Fruit fly (Drosophila melanogaster) whole organism, embryonic: ENCODE data around the gene siz.

Experiments used
- Atf6 ChIP-seq: fragments of 200-800 bp; sonication (Bioruptor generic); IDR thresholded peaks from 2 replicates; pipeline ENCODE4 v1.3.6; 2022; ENCODE audit warnings: missing biosample characterization, missing genetic modification characterization
- CG10321 ChIP-seq: fragments of 200-800 bp; sonication (Bioruptor generic); IDR thresholded peaks from 2 replicates; pipeline ENCODE4 v1.3.6; 2022; ENCODE audit warnings: missing biosample characterization, missing genetic modification characterization
- CG14667 ChIP-seq: fragments of 200-800 bp; sonication (Bioruptor generic); IDR thresholded peaks from 2 replicates; pipeline ENCODE4 v1.3.6; 2022; ENCODE audit warnings: missing biosample characterization, missing genetic modification characterization
- CG15696 ChIP-seq: fragments of 200-800 bp; sonication (Bioruptor generic); optimal IDR thresholded peaks from 2 replicates; lab custom pipeline; 2019; ENCODE audit warnings: missing biosample characterization, mild to moderate bottlenecking, missing genetic modification characterization, moderate library complexity
- CG16779 ChIP-seq: fragments of 200-800 bp; sonication (Bioruptor generic); IDR thresholded peaks from 2 replicates; pipeline ENCODE4 v1.3.6; 2022; ENCODE audit warnings: missing biosample characterization, missing genetic modification characterization
- CG17328 ChIP-seq: fragments of 200-800 bp; sonication (Bioruptor generic); IDR thresholded peaks from 2 replicates; pipeline ENCODE4 v1.3.6; 2022; ENCODE audit warnings: missing biosample characterization, missing genetic modification characterization
- CG1792 ChIP-seq: fragments of 200-800 bp; sonication (Bioruptor generic); optimal IDR thresholded peaks from 2 replicates; lab custom pipeline; 2016; ENCODE audit warnings: missing biosample characterization, missing genetic modification characterization
- CG18262 ChIP-seq: fragments of 200-800 bp; optimal IDR thresholded peaks from 3 replicates; lab custom pipeline; 2019; ENCODE audit warnings: missing biosample characterization, mild to moderate bottlenecking, missing genetic modification characterization, moderate library complexity
- CG18764 ChIP-seq: fragments of 200-800 bp; sonication (Bioruptor generic); optimal IDR thresholded peaks from 3 replicates; lab custom pipeline; 2016; ENCODE audit warnings: missing biosample characterization, missing genetic modification characterization
- CG2678 ChIP-seq: fragments of 200-800 bp; sonication (Bioruptor generic); optimal IDR thresholded peaks from 3 replicates; lab custom pipeline; 2019; ENCODE audit warnings: missing biosample characterization, mild to moderate bottlenecking, missing genetic modification characterization, moderate library complexity
- CG3281 ChIP-seq: fragments of 200-800 bp; sonication (Bioruptor generic); optimal IDR thresholded peaks from 3 replicates; lab custom pipeline; 2017; ENCODE audit warnings: missing biosample characterization, mild to moderate bottlenecking, missing genetic modification characterization
- CG3407 ChIP-seq: fragments of 200-800 bp; sonication (Bioruptor generic); optimal IDR thresholded peaks from 2 replicates; lab custom pipeline; 2018; ENCODE audit warnings: missing biosample characterization, mild to moderate bottlenecking, missing genetic modification characterization
- CG4282 ChIP-seq: fragments of 200-800 bp; sonication (Bioruptor generic); optimal IDR thresholded peaks from 2 replicates; lab custom pipeline; 2016; ENCODE audit warnings: missing biosample characterization, missing genetic modification characterization
- CG4404 ChIP-seq: fragments of 200-800 bp; sonication (Bioruptor generic); IDR thresholded peaks from 2 replicates; pipeline ENCODE4 v1.3.6; 2022; ENCODE audit warnings: missing biosample characterization, missing genetic modification characterization
- CG4730 ChIP-seq: fragments of 200-800 bp; sonication (Bioruptor generic); IDR thresholded peaks from 2 replicates; pipeline ENCODE4 v1.3.6; 2022; ENCODE audit warnings: missing biosample characterization, missing genetic modification characterization
- CG5953 ChIP-seq: fragments of 200-800 bp; sonication (Bioruptor generic); IDR thresholded peaks from 2 replicates; pipeline ENCODE4 v1.3.6; 2022; ENCODE audit warnings: missing biosample characterization, missing genetic modification characterization
- CG7839 ChIP-seq: fragments of 200-800 bp; sonication (Bioruptor generic); optimal IDR thresholded peaks from 3 replicates; lab custom pipeline; 2018; ENCODE audit warnings: missing biosample characterization, mild to moderate bottlenecking, missing genetic modification characterization, moderate library complexity
- CG8359 ChIP-seq: fragments of 200-800 bp; sonication (Bioruptor generic); optimal IDR thresholded peaks from 2 replicates; lab custom pipeline; 2017; ENCODE audit warnings: missing biosample characterization, mild to moderate bottlenecking, missing genetic modification characterization, borderline replicate concordance
- CoRest ChIP-seq: fragments of 200-800 bp; sonication (Bioruptor generic); optimal IDR thresholded peaks from 3 replicates; lab custom pipeline; 2018; ENCODE audit warnings: missing biosample characterization, mild to moderate bottlenecking, missing genetic modification characterization, moderate library complexity
- HLH54F ChIP-seq: fragments of 200-800 bp; sonication (Bioruptor generic); optimal IDR thresholded peaks from 3 replicates; lab custom pipeline; 2016; ENCODE audit warnings: missing biosample characterization, missing genetic modification characterization
- Lhr ChIP-seq: fragments of 200-800 bp; sonication (Bioruptor generic); optimal IDR thresholded peaks from 3 replicates; lab custom pipeline; 2017; ENCODE audit warnings: mild to moderate bottlenecking, missing biosample characterization, missing genetic modification reagents, missing genetic modification characterization
- Mes4 ChIP-seq: fragments of 200-800 bp; sonication (Bioruptor generic); optimal IDR thresholded peaks from 2 replicates; lab custom pipeline; 2016; ENCODE audit warnings: missing biosample characterization, missing genetic modification characterization
- Myb ChIP-seq: fragments of 200-800 bp; sonication (Bioruptor generic); optimal IDR thresholded peaks from 2 replicates; lab custom pipeline; 2016; ENCODE audit warnings: missing biosample characterization, missing genetic modification characterization
- NC2β ChIP-seq: fragments of 200-800 bp; sonication (Bioruptor generic); optimal IDR thresholded peaks from 2 replicates; lab custom pipeline; 2016; ENCODE audit warnings: missing biosample characterization, missing genetic modification characterization
- Ptx1 ChIP-seq: fragments of 200-800 bp; sonication (Bioruptor generic); IDR thresholded peaks from 2 replicates; pipeline ENCODE4 v1.3.6; 2022; ENCODE audit warnings: missing biosample characterization, missing genetic modification characterization
- Spps ChIP-seq: fragments of 200-800 bp; sonication (Bioruptor generic); optimal IDR thresholded peaks from 2 replicates; lab custom pipeline; 2018; ENCODE audit warnings: missing biosample characterization, mild to moderate bottlenecking, missing genetic modification characterization
- Vsx1 ChIP-seq: fragments of 200-800 bp; sonication (Bioruptor generic); optimal IDR thresholded peaks from 2 replicates; lab custom pipeline; 2017; ENCODE audit warnings: missing biosample characterization, mild to moderate bottlenecking, missing genetic modification characterization, missing genetic modification reagents
- bcd ChIP-seq: fragments of 200-800 bp; sonication (Bioruptor generic); optimal IDR thresholded peaks from 2 replicates; lab custom pipeline; 2017; ENCODE audit warnings: missing biosample characterization, mild to moderate bottlenecking, missing genetic modification characterization
- cas ChIP-seq: fragments of 200-800 bp; sonication (Bioruptor generic); IDR thresholded peaks from 2 replicates; pipeline ENCODE4 v1.3.6; 2022; ENCODE audit warnings: missing biosample characterization, missing genetic modification characterization
- chif ChIP-seq, 2 experiments: fragments of 200-800 bp; sonication (Bioruptor generic); optimal IDR thresholded peaks; 3 replicates each; lab custom pipeline; 2016; ENCODE audit warnings: missing biosample characterization in 2 of 2, missing genetic modification characterization in 2 of 2
- crol ChIP-seq: fragments of 200-800 bp; sonication (Bioruptor generic); IDR thresholded peaks from 2 replicates; pipeline ENCODE4 v1.3.6; 2022; ENCODE audit warnings: missing biosample characterization, missing genetic modification characterization
- disco-r ChIP-seq: fragments of 200-800 bp; sonication (Bioruptor generic); optimal IDR thresholded peaks from 2 replicates; lab custom pipeline; 2016; ENCODE audit warnings: missing biosample characterization, missing genetic modification characterization
- emc ChIP-seq: fragments of 200-800 bp; sonication (Bioruptor generic); optimal IDR thresholded peaks from 2 replicates; lab custom pipeline; 2016; ENCODE audit warnings: missing biosample characterization, missing genetic modification characterization
- eve ChIP-seq, 2 experiments: fragments of >200 bp; optimal IDR thresholded peaks; 2 replicates each; lab custom pipeline; 2017; ENCODE audit warnings: missing biosample characterization in 2 of 2, missing genetic modification characterization in 2 of 2
- eyg ChIP-seq: fragments of 200-800 bp; sonication (Bioruptor generic); optimal IDR thresholded peaks from 3 replicates; lab custom pipeline; 2016; ENCODE audit warnings: missing biosample characterization, missing genetic modification characterization
- gsb ChIP-seq: fragments of 200-800 bp; sonication (Bioruptor generic); IDR thresholded peaks from 2 replicates; pipeline ENCODE4 v1.3.6; 2022; ENCODE audit warnings: missing biosample characterization, missing genetic modification characterization
- ham ChIP-seq: fragments of 200-800 bp; sonication (Bioruptor generic); IDR thresholded peaks from 2 replicates; pipeline ENCODE4 v1.3.6; 2022; ENCODE audit warnings: missing biosample characterization, missing genetic modification characterization
- lbe ChIP-seq: fragments of 200-800 bp; sonication (Bioruptor generic); optimal IDR thresholded peaks from 2 replicates; lab custom pipeline; 2016; ENCODE audit warnings: missing biosample characterization, mild to moderate bottlenecking, missing genetic modification characterization
- odd ChIP-seq: fragments of 200-800 bp; sonication (Bioruptor generic); optimal IDR thresholded peaks from 2 replicates; lab custom pipeline; 2017; ENCODE audit warnings: missing biosample characterization, mild to moderate bottlenecking, missing genetic modification characterization
- org-1 ChIP-seq: fragments of 200-800 bp; sonication (Bioruptor generic); optimal IDR thresholded peaks from 2 replicates; lab custom pipeline; 2017; ENCODE audit warnings: missing biosample characterization, missing genetic modification characterization
- pita ChIP-seq: fragments of 200-800 bp; sonication (Bioruptor generic); optimal IDR thresholded peaks from 2 replicates; lab custom pipeline; 2017; ENCODE audit warnings: missing biosample characterization, mild to moderate bottlenecking, missing genetic modification characterization
- sens ChIP-seq: fragments of 200-800 bp; sonication (Bioruptor generic); peaks from one replicate; lab custom pipeline; 2016; ENCODE audit warnings: missing biosample characterization, missing genetic modification characterization
- shn ChIP-seq: fragments of 200-800 bp; sonication (Bioruptor generic); optimal IDR thresholded peaks from 3 replicates; lab custom pipeline; 2016; ENCODE audit warnings: missing biosample characterization, missing genetic modification characterization
- sob ChIP-seq: fragments of 200-800 bp; sonication (Bioruptor generic); IDR thresholded peaks from 2 replicates; pipeline ENCODE4 v1.3.6; 2022; ENCODE audit warnings: missing biosample characterization, missing genetic modification characterization
- sqz ChIP-seq: fragments of 200-800 bp; sonication (Bioruptor generic); optimal IDR thresholded peaks from 3 replicates; lab custom pipeline; 2018; ENCODE audit warnings: missing biosample characterization, mild to moderate bottlenecking, missing genetic modification characterization
- sr ChIP-seq: fragments of 200-800 bp; sonication (Bioruptor generic); IDR thresholded peaks from 3 replicates; pipeline ENCODE4 v1.3.6; 2022; ENCODE audit warnings: missing biosample characterization, missing genetic modification characterization
- ssp ChIP-seq: fragments of 200-800 bp; sonication (Bioruptor generic); IDR thresholded peaks from 2 replicates; pipeline ENCODE4 v1.3.6; 2022; ENCODE audit warnings: missing biosample characterization, missing genetic modification characterization
- stwl ChIP-seq: fragments of 200-800 bp; sonication (Bioruptor generic); optimal IDR thresholded peaks from 3 replicates; lab custom pipeline; 2018; ENCODE audit warnings: missing biosample characterization, mild to moderate bottlenecking, missing genetic modification characterization, moderate library complexity
- trh ChIP-seq: fragments of 200-800 bp; sonication (Bioruptor generic); optimal IDR thresholded peaks from 2 replicates; lab custom pipeline; 2016; ENCODE audit warnings: missing biosample characterization, missing genetic modification characterization
- unpg ChIP-seq: fragments of 200-800 bp; sonication (Bioruptor generic); optimal IDR thresholded peaks from 3 replicates; lab custom pipeline; 2018; ENCODE audit warnings: missing biosample characterization, mild to moderate bottlenecking, missing genetic modification characterization, moderate library complexity
- zen2 ChIP-seq: fragments of 200-800 bp; sonication (Bioruptor generic); IDR thresholded peaks from 3 replicates; pipeline ENCODE4 v1.3.6; 2022; ENCODE audit warnings: missing biosample characterization, missing genetic modification characterization; ENCODE audit not compliant: partially characterized antibody

siz gene

dm6 chr3L:21024965-21025833 lies 9.1 kb upstream of the siz start (continued):
- TF ChIP-seq crol (GFP tag; lab: Robert Waterston, UW) (0 out of 2 replicates have a peak, but pooled peaks have one; percentile 5), emc (GFP tag; lab: Kevin White, UChicago) (no peak), eve (GFP tag; optimal IDR thresholded peaks at IDR 0.05; lab: Kevin White, UChicago) (no peak), CG3281 (GFP tag; lab: Kevin White, UChicago) (no peak), lbe (GFP tag; lab: Kevin White, UChicago) (no peak), sens (GFP tag; lab: Kevin White, UChicago) (peak; percentile 90), disco-r (GFP tag; lab: Kevin White, UChicago) (no peak), unpg (GFP tag; lab: Kevin White, UChicago) (no peak), CoRest (tag; lab: Kevin White, UChicago) (no peak), CG18262 (no peak), CG3407 (no peak), trh (GFP tag; lab: Kevin White, UChicago) (no peak), sr (GFP tag; lab: Robert Waterston, UW) (no peak), ssp (GFP tag; lab: Robert Waterston, UW) (no peak), bcd (GFP tag; lab: Kevin White, UChicago) (no peak), Ptx1 (GFP tag; lab: Robert Waterston, UW) (no peak), Vsx1 (GFP tag; lab: Kevin White, UChicago) (no peak), gsb (GFP tag; lab: Robert Waterston, UW) (no peak), CG1792 (GFP tag; lab: Kevin White, UChicago) (no peak), eyg (GFP tag; lab: Kevin White, UChicago) (no peak), Atf6 (GFP tag; lab: Robert Waterston, UW) (peak; percentile 46; the same call in 1 of the 2 replicates), odd (GFP tag; lab: Kevin White, UChicago) (no peak), CG7839 (tag; lab: Kevin White, UChicago) (no peak), Lhr (GFP tag; lab: Kevin White, UChicago) (no peak), stwl (no peak), sqz (GFP tag; lab: Kevin White, UChicago) (peak; percentile 16), shn (GFP tag; lab: Kevin White, UChicago) (peak; percentile 6), CG4282 (GFP tag; lab: Kevin White, UChicago) (no peak), sob (GFP tag; lab: Robert Waterston, UW) (no peak), cas (no peak), CG4730 (GFP tag; lab: Robert Waterston, UW) (no peak), Mes4 (GFP tag; lab: Kevin White, UChicago) (no peak), CG2678 (tag; lab: Kevin White, UChicago) (peak; percentile 36), CG10321 (GFP tag; lab: Robert Waterston, UW) (no peak), chif (GFP tag; optimal IDR thresholded peaks at IDR 0.05; lab: Kevin White, UChicago) (no peak), HLH54F (GFP tag; lab: Kevin White, UChicago) (no peak), CG17328 (GFP tag; lab: Robert Waterston, UW) (no peak), CG16779 (GFP tag; lab: Robert Waterston, UW) (no peak), Spps (tag; lab: Kevin White, UChicago) (no peak), zen2 (GFP tag; lab: Robert Waterston, UW) (no peak), CG14667 (GFP tag; lab: Robert Waterston, UW) (no peak), org-1 (GFP tag; lab: Kevin White, UChicago) (no peak), CG18764 (no peak), NC2β (GFP tag; lab: Kevin White, UChicago) (no peak), Myb (GFP tag; lab: Kevin White, UChicago) (no peak), CG5953 (GFP tag; lab: Robert Waterston, UW) (no peak), CG15696 (peak; percentile 11), ham (no peak), CG8359 (GFP tag; lab: Kevin White, UChicago) (no peak), CG4404 (GFP tag; lab: Robert Waterston, UW) (no peak), pita (GFP tag; lab: Kevin White, UChicago) (no peak)
